Fruit fly (Drosophila melanogaster) whole organism, wandering third instar larva: ENCODE measurements around the gene Prosbeta4.

ENCODE experiments used
- Dfd ChIP-seq: fragments of >200 bp; optimal IDR thresholded peaks from 2 replicates; lab custom pipeline; 2017; ENCODE audit warnings: missing biosample characterization, missing genetic modification characterization
- GATAd ChIP-seq: sonication (Bioruptor generic); optimal IDR thresholded peaks from 2 replicates; lab custom pipeline; 2016; ENCODE audit warnings: missing biosample characterization, missing genetic modification characterization
- lola ChIP-seq: fragments of >200 bp; optimal IDR thresholded peaks from 2 replicates; lab custom pipeline; 2017; ENCODE audit warnings: missing biosample characterization, missing genetic modification characterization

- TF ChIP-seq Dfd (GFP tag; lab: Kevin White, UChicago) (no peak), GATAd (GFP tag; lab: Kevin White, UChicago) (no peak), lola (GFP tag; lab: Kevin White, UChicago) (no peak)
Measured at dm6 chr2L:16727578-16728023, 4.3 kb downstream of the Prosbeta4 start, which contains the start of gene VhaSFD.
